Worm (Caenorhabditis elegans) whole organism, L4 larva: ENCODE measurements around the gene mdf-1.
A peak's percentile ranks its signal among the peaks of the same experiment; 100 is the strongest.

Experiments
- Y75B8A.6 ChIP-seq: fragments of 200-800 bp; sonication (Bioruptor generic); IDR thresholded peaks from 2 replicates; pipeline ENCODE4 v1.3.6; 2022; ENCODE audit warnings: missing genetic modification reagents, missing genetic modification characterization, missing compliant biosample characterization
- aha-1 ChIP-seq: fragments of 150-350 bp; peaks from one replicate; lab custom pipeline; 2014; ENCODE audit warnings: missing biosample characterization, missing genetic modification characterization
- ceh-82 ChIP-seq: sonication (generic microtip); optimal IDR thresholded peaks from 2 replicates; lab custom pipeline; 2017; ENCODE audit warnings: missing biosample characterization, missing genetic modification characterization
- fkh-10 ChIP-seq: fragments of 150-350 bp; optimal IDR thresholded peaks from 2 replicates; lab custom pipeline; 2014; ENCODE audit warnings: missing biosample characterization, missing genetic modification reagents, missing genetic modification characterization
- fos-1 ChIP-seq: fragments of 150-350 bp; optimal IDR thresholded peaks from 2 replicates; lab custom pipeline; 2014; ENCODE audit warnings: missing biosample characterization, missing genetic modification characterization
- hlh-11 ChIP-seq: fragments of 200-800 bp; sonication (Bioruptor generic); optimal IDR thresholded peaks from 2 replicates; lab custom pipeline; 2018; ENCODE audit warnings: mild to moderate bottlenecking, missing genetic modification characterization, missing compliant biosample characterization
- nhr-11 ChIP-seq: fragments of 150-350 bp; optimal IDR thresholded peaks from 2 replicates; lab custom pipeline; 2014; ENCODE audit warnings: missing biosample characterization, missing genetic modification characterization
- snpc-4 ChIP-seq: fragments of 150-350 bp; optimal IDR thresholded peaks from 2 replicates; lab custom pipeline; 2014; ENCODE audit warnings: missing biosample characterization, missing genetic modification characterization
- unc-130 ChIP-seq: sonication (generic microtip); optimal IDR thresholded peaks from 2 replicates; lab custom pipeline; 2016; ENCODE audit warnings: missing genetic modification reagents, missing genetic modification characterization, missing compliant biosample characterization
- ztf-11 ChIP-seq: fragments of 150-350 bp; optimal IDR thresholded peaks from 2 replicates; lab custom pipeline; 2014; ENCODE audit warnings: missing biosample characterization, missing genetic modification characterization

ce11 chrV:9527984-9528383 is 16.0 kb downstream of the mdf-1 start:
- TF ChIP-seq snpc-4 (tag; lab: Kevin White, UChicago) (no peak), ceh-82 (no peak), ztf-11 (no peak), unc-130 (GFP tag; lab: Kevin White, UChicago) (no peak), Y75B8A.6 (GFP tag; lab: Robert Waterston, UW) (no peak), fkh-10 (GFP tag; lab: Kevin White, UChicago) (no peak), hlh-11 (tag; lab: Kevin White, UChicago) (no peak), fos-1 (tag; lab: Kevin White, UChicago) (no peak), nhr-11 (tag; lab: Kevin White, UChicago) (no peak), aha-1 (tag; lab: Kevin White, UChicago) (peak; percentile 96)
